Worm (Caenorhabditis elegans) whole organism, L4 larva: Measurements from ENCODE around the gene cdt-2.

Experiments
- D1046.2 ChIP-seq: fragments of 200-800 bp; sonication (Bioruptor generic); IDR thresholded peaks from 2 replicates; pipeline ENCODE4 v1.3.6; 2022; ENCODE audit warnings: missing genetic modification characterization, missing compliant biosample characterization
- F26F4.8 ChIP-seq: fragments of 200-800 bp; sonication (Bioruptor generic); conservative IDR thresholded peaks from 2 replicates; pipeline ENCODE4 v1.3.6; 2022; ENCODE audit warnings: missing genetic modification characterization, missing compliant biosample characterization
- F37D6.2 ChIP-seq: sonication (generic microtip); optimal IDR thresholded peaks from 2 replicates; lab custom pipeline; 2016; ENCODE audit warnings: mild to moderate bottlenecking, missing genetic modification characterization, missing compliant biosample characterization
- F49E8.2 ChIP-seq: sonication (generic microtip); optimal IDR thresholded peaks from 2 replicates; lab custom pipeline; 2016; ENCODE audit warnings: missing compliant biosample characterization, mild to moderate bottlenecking, missing genetic modification characterization, borderline replicate concordance
- R02D3.7 ChIP-seq: fragments of 150-350 bp; sonication (generic microtip); optimal IDR thresholded peaks from 3 replicates; lab custom pipeline; 2014; ENCODE audit warnings: missing biosample characterization, missing genetic modification characterization
- T20F7.1 ChIP-seq: fragments of 200-800 bp; sonication (Bioruptor generic); optimal IDR thresholded peaks from 2 replicates; lab custom pipeline; 2018; ENCODE audit warnings: mild to moderate bottlenecking, missing genetic modification characterization, missing compliant biosample characterization
- T26A8.4 ChIP-seq: fragments of 200-800 bp; sonication (Bioruptor generic); IDR thresholded peaks from 2 replicates; pipeline ENCODE4 v1.3.6; 2022; ENCODE audit warnings: missing genetic modification characterization, missing compliant biosample characterization
- Y48G9A.11 ChIP-seq: fragments of 200-800 bp; sonication (Bioruptor generic); IDR thresholded peaks from 2 replicates; pipeline ENCODE4 v1.3.6; 2022; ENCODE audit warnings: missing genetic modification reagents, missing genetic modification characterization, missing compliant biosample characterization
- Y75B8A.6 ChIP-seq: fragments of 200-800 bp; sonication (Bioruptor generic); IDR thresholded peaks from 2 replicates; pipeline ENCODE4 v1.3.6; 2022; ENCODE audit warnings: missing genetic modification reagents, missing genetic modification characterization, missing compliant biosample characterization
- aha-1 ChIP-seq: fragments of 150-350 bp; peaks from one replicate; lab custom pipeline; 2014; ENCODE audit warnings: missing biosample characterization, missing genetic modification characterization
- ceh-44 ChIP-seq: fragments of 200-800 bp; sonication (Bioruptor generic); IDR thresholded peaks from 2 replicates; pipeline ENCODE4 v1.3.6; 2022; ENCODE audit warnings: missing genetic modification reagents, missing genetic modification characterization, missing compliant biosample characterization
- cey-2 ChIP-seq: sonication (generic microtip); optimal IDR thresholded peaks from 3 replicates; lab custom pipeline; 2017; ENCODE audit warnings: missing genetic modification characterization, mild to moderate bottlenecking, missing compliant biosample characterization, antibody characterized with exemption, borderline replicate concordance; ENCODE audit not compliant: insufficient read depth
- ctbp-1 ChIP-seq: fragments of 200-800 bp; sonication (Bioruptor generic); IDR thresholded peaks from 2 replicates; pipeline ENCODE4 v1.3.6; 2022; ENCODE audit warnings: missing genetic modification reagents, missing genetic modification characterization, missing compliant biosample characterization
- daf-16 ChIP-seq, 3 experiments: sonication (generic microtip); optimal IDR thresholded peaks; 2 replicates each; lab custom pipeline; 2016 to 2017; ENCODE audit warnings: missing genetic modification characterization in 3 of 3, missing genetic modification reagents in 3 of 3, mild to moderate bottlenecking in 2 of 3, missing compliant biosample characterization in 2 of 3, missing biosample characterization in 1 of 3, moderate library complexity in 1 of 3
- daf-19 ChIP-seq: fragments of 200-800 bp; sonication (Bioruptor generic); conservative IDR thresholded peaks from 2 replicates; pipeline ENCODE4 v1.3.6; 2022; ENCODE audit warnings: missing genetic modification characterization, missing compliant biosample characterization
- dmd-6 ChIP-seq: fragments of 200-800 bp; sonication (Bioruptor generic); IDR thresholded peaks from 2 replicates; pipeline ENCODE4 v1.3.6; 2022; ENCODE audit warnings: missing genetic modification reagents, missing genetic modification characterization, missing compliant biosample characterization
- dmd-9 ChIP-seq: fragments of 200-800 bp; sonication (Bioruptor generic); IDR thresholded peaks from 2 replicates; pipeline ENCODE4 v1.3.6; 2022; ENCODE audit warnings: missing genetic modification reagents, missing genetic modification characterization, missing compliant biosample characterization
- dpl-1 ChIP-seq: fragments of 150-350 bp; optimal IDR thresholded peaks from 2 replicates; lab custom pipeline; 2014; ENCODE audit warnings: missing biosample characterization, missing genetic modification reagents, missing genetic modification characterization
- dve-1 ChIP-seq: sonication (generic microtip); optimal IDR thresholded peaks from 2 replicates; lab custom pipeline; 2017; ENCODE audit warnings: antibody characterized with exemption, mild to moderate bottlenecking, missing genetic modification characterization, missing compliant biosample characterization; ENCODE audit not compliant: insufficient read depth
- egl-27 ChIP-seq: sonication (generic microtip); optimal IDR thresholded peaks from 3 replicates; lab custom pipeline; 2017; ENCODE audit warnings: missing biosample characterization, missing genetic modification reagents, missing genetic modification characterization
- fkh-10 ChIP-seq: fragments of 150-350 bp; optimal IDR thresholded peaks from 2 replicates; lab custom pipeline; 2014; ENCODE audit warnings: missing biosample characterization, missing genetic modification reagents, missing genetic modification characterization
- fos-1 ChIP-seq: fragments of 150-350 bp; optimal IDR thresholded peaks from 2 replicates; lab custom pipeline; 2014; ENCODE audit warnings: missing biosample characterization, missing genetic modification characterization
- hif-1 ChIP-seq, 2 experiments: sonication (generic microtip); optimal IDR thresholded peaks; 2 replicates each; lab custom pipeline; 2016 to 2017; ENCODE audit warnings: missing compliant biosample characterization in 2 of 2, missing genetic modification characterization in 2 of 2, missing genetic modification reagents in 2 of 2, missing genotype in 2 of 2, mild to moderate bottlenecking in 1 of 2
- hlh-11 ChIP-seq: fragments of 200-800 bp; sonication (Bioruptor generic); optimal IDR thresholded peaks from 2 replicates; lab custom pipeline; 2018; ENCODE audit warnings: mild to moderate bottlenecking, missing genetic modification characterization, missing compliant biosample characterization
- hmg-1.1 ChIP-seq: fragments of 200-800 bp; sonication (Bioruptor generic); IDR thresholded peaks from 2 replicates; pipeline ENCODE4 v1.3.6; 2022; ENCODE audit warnings: missing genetic modification reagents, missing genetic modification characterization, missing compliant biosample characterization
- jun-1 ChIP-seq: fragments of 150-350 bp; optimal IDR thresholded peaks from 2 replicates; lab custom pipeline; 2014; ENCODE audit warnings: missing biosample characterization, missing genetic modification reagents, missing genetic modification characterization
- lin-13 ChIP-seq: fragments of 150-350 bp; optimal IDR thresholded peaks from 2 replicates; lab custom pipeline; 2014; ENCODE audit warnings: missing biosample characterization, missing genetic modification reagents, missing genetic modification characterization
- lin-39 ChIP-seq: fragments of 150-350 bp; optimal IDR thresholded peaks from 2 replicates; lab custom pipeline; 2014; ENCODE audit warnings: missing biosample characterization, missing genetic modification reagents, missing genetic modification characterization
- mdl-1 ChIP-seq, 2 experiments: fragments of 150-350 bp in 1 of 2; sonication (generic microtip) in 1 of 2; optimal IDR thresholded peaks; 2 replicates each; lab custom pipeline; 2014 to 2017; ENCODE audit warnings: missing biosample characterization in 2 of 2, missing genetic modification characterization in 2 of 2
- mep-1 ChIP-seq: fragments of 150-350 bp; sonication (generic microtip); optimal IDR thresholded peaks from 3 replicates; lab custom pipeline; 2014; ENCODE audit warnings: missing biosample characterization, missing genetic modification characterization
- mes-2 ChIP-seq: sonication (generic microtip); optimal IDR thresholded peaks from 2 replicates; lab custom pipeline; 2016; ENCODE audit warnings: missing genotype, mild to moderate bottlenecking, missing genetic modification characterization, missing compliant biosample characterization; ENCODE audit not compliant: poor library complexity, severe bottlenecking
- mxl-3 ChIP-seq: fragments of 200-800 bp; sonication (Bioruptor generic); optimal IDR thresholded peaks from 2 replicates; lab custom pipeline; 2018; ENCODE audit warnings: mild to moderate bottlenecking, missing genetic modification characterization, missing compliant biosample characterization
- nhr-10 ChIP-seq: fragments of 150-350 bp; optimal IDR thresholded peaks from 2 replicates; lab custom pipeline; 2014; ENCODE audit warnings: missing biosample characterization, missing genetic modification characterization
- nhr-11 ChIP-seq: fragments of 150-350 bp; optimal IDR thresholded peaks from 2 replicates; lab custom pipeline; 2014; ENCODE audit warnings: missing biosample characterization, missing genetic modification characterization
- nhr-25 ChIP-seq: sonication (generic microtip); optimal IDR thresholded peaks from 2 replicates; lab custom pipeline; 2017; ENCODE audit warnings: missing genetic modification characterization, mild to moderate bottlenecking, missing compliant biosample characterization, antibody characterized with exemption, moderate library complexity, borderline replicate concordance; ENCODE audit not compliant: insufficient read depth
- nhr-28 ChIP-seq: fragments of 150-350 bp; optimal IDR thresholded peaks from 2 replicates; lab custom pipeline; 2014; ENCODE audit warnings: missing biosample characterization, missing genetic modification characterization
- nhr-42 ChIP-seq: fragments of 200-800 bp; sonication (Bioruptor generic); IDR thresholded peaks from 2 replicates; pipeline ENCODE4 v1.3.6; 2022; ENCODE audit warnings: missing genetic modification characterization, missing compliant biosample characterization
- nhr-48 ChIP-seq: sonication (generic microtip); optimal IDR thresholded peaks from 2 replicates; lab custom pipeline; 2016; ENCODE audit warnings: mild to moderate bottlenecking, missing genetic modification characterization, missing compliant biosample characterization
- nhr-6 ChIP-seq: fragments of 150-350 bp; optimal IDR thresholded peaks from 2 replicates; lab custom pipeline; 2014; ENCODE audit warnings: missing biosample characterization, missing genetic modification characterization
- nhr-77 ChIP-seq: fragments of 150-350 bp; optimal IDR thresholded peaks from 2 replicates; lab custom pipeline; 2014; ENCODE audit warnings: missing biosample characterization, missing genetic modification characterization
- php-3 ChIP-seq: fragments of 200-800 bp; sonication (Bioruptor generic); IDR thresholded peaks from 2 replicates; pipeline ENCODE4 v1.3.6; 2022; ENCODE audit warnings: missing genetic modification reagents, missing genetic modification characterization, missing compliant biosample characterization
- skn-1 ChIP-seq: fragments of 150-350 bp; optimal IDR thresholded peaks from 2 replicates; lab custom pipeline; 2014; ENCODE audit warnings: missing biosample characterization, missing genetic modification characterization
- snpc-4 ChIP-seq: fragments of 150-350 bp; optimal IDR thresholded peaks from 2 replicates; lab custom pipeline; 2014; ENCODE audit warnings: missing biosample characterization, missing genetic modification characterization
- spr-1 ChIP-seq: sonication (generic microtip); optimal IDR thresholded peaks from 2 replicates; lab custom pipeline; 2016; ENCODE audit warnings: mild to moderate bottlenecking, missing genetic modification characterization, missing compliant biosample characterization
- spr-3 ChIP-seq: fragments of 200-800 bp; sonication (Bioruptor generic); optimal IDR thresholded peaks from 2 replicates; lab custom pipeline; 2018; ENCODE audit warnings: mild to moderate bottlenecking, missing genetic modification characterization, missing compliant biosample characterization
- unc-130 ChIP-seq: sonication (generic microtip); optimal IDR thresholded peaks from 2 replicates; lab custom pipeline; 2016; ENCODE audit warnings: missing genetic modification reagents, missing genetic modification characterization, missing compliant biosample characterization
- unc-62 ChIP-seq, 3 experiments: fragments of 150-350 bp in 1 of 3; sonication (generic microtip); optimal IDR thresholded peaks in 2 of 3; peaks in 1 of 3; 1 replicate in 1 of 3; 2 replicates in 2 of 3; lab custom pipeline; 2014 to 2017; ENCODE audit warnings: missing biosample characterization in 3 of 3, missing genetic modification characterization in 3 of 3, missing genetic modification reagents in 3 of 3, missing genotype in 1 of 3
- zfp-2 ChIP-seq: sonication (generic microtip); optimal IDR thresholded peaks from 2 replicates; lab custom pipeline; 2016; ENCODE audit warnings: mild to moderate bottlenecking, missing genetic modification characterization, missing compliant biosample characterization
- zip-2 ChIP-seq: fragments of 150-350 bp; optimal IDR thresholded peaks from 2 replicates; lab custom pipeline; 2014; ENCODE audit warnings: missing biosample characterization, missing genetic modification characterization

The cdt-2 gene

ce11 chrV:15002184-15002690 lies 11.3 kb upstream of the cdt-2 start, which contains the start of the genes fib-1 and mut-15:
Gene fib-1 (minus strand): TSS chrV:15002223.
Gene mut-15 (plus strand): TSS chrV:15002543.
- TF ChIP-seq mes-2 (peak; percentile 96), F37D6.2 (tag; lab: Kevin White, UChicago) (peak; percentile 67), F26F4.8 (GFP tag; lab: Robert Waterston, UW) (no peak), dve-1 (tag; lab: Kevin White, UChicago) (peak; percentile 89), nhr-25 (peak; percentile 73), hif-1 (tag; optimal IDR thresholded peaks at IDR 0.05; lab: Kevin White, UChicago) (peak in 1 of 2 experiments; percentile 91), fos-1 (tag; lab: Kevin White, UChicago) (no peak), jun-1 (tag; lab: Kevin White, UChicago) (peak; percentile 77), mdl-1 (tag; optimal IDR thresholded peaks at IDR 0.05; lab: Kevin White, UChicago) (peak in 1 of 2 experiments; percentile 28), daf-16 (GFP tag; optimal IDR thresholded peaks at IDR 0.05; lab: Kevin White, UChicago) (peak in 1 of 2 experiments; percentile 42), daf-16 (tag; optimal IDR thresholded peaks at IDR 0.05; lab: Kevin White, UChicago) (peak; percentile 54), nhr-6 (tag; lab: Kevin White, UChicago) (peak; percentile 95), unc-62 (GFP tag; optimal IDR thresholded peaks at IDR 0.05 in 1 of 2; lab: Kevin White, UChicago) (peak in 1 of 2 experiments; percentile 99), unc-62 (tag; optimal IDR thresholded peaks at IDR 0.05; lab: Kevin White, UChicago) (no peak), Y48G9A.11 (GFP tag; lab: Robert Waterston, UW) (peak; percentile 87), lin-13 (peak; percentile 86), skn-1 (tag; lab: Kevin White, UChicago) (no peak), daf-19 (GFP tag; lab: Robert Waterston, UW) (peak; percentile 58; the same call in 1 of the 2 replicates), ceh-44 (GFP tag; lab: Robert Waterston, UW) (peak; percentile 75), Y75B8A.6 (GFP tag; lab: Robert Waterston, UW) (no peak), D1046.2 (no peak), nhr-48 (peak; percentile 44), T20F7.1 (GFP tag; lab: Kevin White, UChicago) (peak; percentile 91), lin-39 (tag; lab: Kevin White, UChicago) (no peak), F49E8.2 (tag; lab: Kevin White, UChicago) (peak; percentile 48), hmg-1.1 (GFP tag; lab: Robert Waterston, UW) (peak; percentile 86), nhr-10 (tag; lab: Kevin White, UChicago) (no peak), nhr-28 (tag; lab: Kevin White, UChicago) (peak; percentile 74), R02D3.7 (no peak), cey-2 (tag; lab: Kevin White, UChicago) (no peak), snpc-4 (tag; lab: Kevin White, UChicago) (no peak), ctbp-1 (GFP tag; lab: Robert Waterston, UW) (peak; percentile 72), T26A8.4 (peak; percentile 71; the same call in 1 of the 2 replicates), php-3 (GFP tag; lab: Robert Waterston, UW) (0 out of 2 replicates have a peak, but pooled peaks have one; percentile 19), mxl-3 (GFP tag; lab: Kevin White, UChicago) (peak; percentile 78), mep-1 (tag; lab: Kevin White, UChicago) (peak; percentile 96), dpl-1 (GFP tag; lab: Kevin White, UChicago) (peak; percentile 81), egl-27 (tag; lab: Kevin White, UChicago) (peak; percentile 54), spr-1 (tag; lab: Kevin White, UChicago) (peak; percentile 71), unc-130 (GFP tag; lab: Kevin White, UChicago) (peak; percentile 94), nhr-42 (GFP tag; lab: Robert Waterston, UW) (peak; percentile 89; the same call in 1 of the 2 replicates), dmd-9 (GFP tag; lab: Robert Waterston, UW) (peak; percentile 78; the same call in 1 of the 2 replicates), spr-3 (GFP tag; lab: Kevin White, UChicago) (peak; percentile 8), nhr-77 (peak; percentile 94), nhr-11 (tag; lab: Kevin White, UChicago) (peak; percentile 91), fkh-10 (peak; percentile 86), aha-1 (tag; lab: Kevin White, UChicago) (peak; percentile 24), dmd-6 (GFP tag; lab: Robert Waterston, UW) (peak; percentile 80), zip-2 (no peak), hlh-11 (peak; percentile 88), zfp-2 (tag; lab: Kevin White, UChicago) (peak; percentile 69)
